Fruit fly (Drosophila melanogaster): ENCODE measurements around the gene Phlpp.
A peak's percentile ranks its signal among the peaks of the same experiment; 100 is the strongest.

Gene Phlpp

dm6 chr2L:19011895-19012645, 46.9 kb upstream of the Phlpp start (continued):
- no peak for TF ChIP-seq Dll (GFP tag; IDR thresholded peaks at IDR 0.05; ENCODE audit: partially characterized antibody)
- TF ChIP-seq CG18599 (GFP tag; optimal IDR thresholded peaks at IDR 0.05): peak; percentile 96
- TF ChIP-seq Atf6 (GFP tag; IDR thresholded peaks at IDR 0.05): peak; percentile 92
- peak; percentile 85 for TF ChIP-seq CG1603 (tag; optimal IDR thresholded peaks at IDR 0.05)
- TF ChIP-seq CG18476 (GFP tag; optimal IDR thresholded peaks at IDR 0.05): peak; percentile 73
- peak; percentile 81 for TF ChIP-seq CG12391 (tag; optimal IDR thresholded peaks at IDR 0.05)
- TF ChIP-seq Bgb (GFP tag; IDR thresholded peaks at IDR 0.05; ENCODE audit: partially characterized antibody): peak; percentile 21; the same call in 1 of the 2 replicates
- TF ChIP-seq chif (GFP tag; optimal IDR thresholded peaks at IDR 0.05): peak; percentile 58 to 73
- peak; percentile 86 for TF ChIP-seq E2f1 (GFP tag; IDR thresholded peaks at IDR 0.05)
- no peak for TF ChIP-seq usp (GFP tag; optimal IDR thresholded peaks at IDR 0.05)
- TF ChIP-seq en (GFP tag; optimal IDR thresholded peaks at IDR 0.05): no peak
- TF ChIP-seq lov (optimal IDR thresholded peaks at IDR 0.05): no peak
- TF ChIP-seq lov (GFP tag; IDR thresholded peaks at IDR 0.05): 0 out of 3 replicates have a peak, but pooled peaks have one; percentile 41
- peak; percentile 34 for TF ChIP-seq nerfin-1 (tag; optimal IDR thresholded peaks at IDR 0.05)
- TF ChIP-seq CG14014 (GFP tag; IDR thresholded peaks at IDR 0.05): peak; percentile 87
- TF ChIP-seq tna (GFP tag; IDR thresholded peaks at IDR 0.05; ENCODE audit: partially characterized antibody): no peak
- no peak for TF ChIP-seq nom (GFP tag; optimal IDR thresholded peaks at IDR 0.05)
- no peak for TF ChIP-seq hb (GFP tag; IDR thresholded peaks at IDR 0.05; ENCODE audit: partially characterized antibody)
- TF ChIP-seq ems (GFP tag; optimal IDR thresholded peaks at IDR 0.05): peak; percentile 77
- peak; percentile 65 for TF ChIP-seq CG5180 (GFP tag; optimal IDR thresholded peaks at IDR 0.05)
- peak; percentile 82 for TF ChIP-seq CG9727 (GFP tag; optimal IDR thresholded peaks at IDR 0.05)
- TF ChIP-seq CG31365 (tag; optimal IDR thresholded peaks at IDR 0.05): peak; percentile 50
- no peak for TF ChIP-seq prd (optimal IDR thresholded peaks at IDR 0.05)
- peak; percentile 92 for TF ChIP-seq prd (GFP tag; IDR thresholded peaks at IDR 0.05)
- TF ChIP-seq CG7271 (tag; optimal IDR thresholded peaks at IDR 0.05): no peak
- peak; percentile 83 for TF ChIP-seq CG9609 (GFP tag; optimal IDR thresholded peaks at IDR 0.05)
- TF ChIP-seq Lpt (GFP tag; optimal IDR thresholded peaks at IDR 0.05): no peak
- TF ChIP-seq dm (GFP tag; optimal IDR thresholded peaks at IDR 0.05): peak; percentile 54
- TF ChIP-seq wor (GFP tag; IDR thresholded peaks at IDR 0.05): peak; percentile 74
- no peak for TF ChIP-seq CG14860 (GFP tag; IDR thresholded peaks at IDR 0.05; ENCODE audit: partially characterized antibody)
- peak; percentile 81 for TF ChIP-seq CG30403 (GFP tag; optimal IDR thresholded peaks at IDR 0.05)
- TF ChIP-seq bab2 (GFP tag; optimal IDR thresholded peaks at IDR 0.05): peak; percentile 86
- TF ChIP-seq lmd (GFP tag; IDR thresholded peaks at IDR 0.05): peak; percentile 88
- peak; percentile 75 for TF ChIP-seq fd96Cb (tag; optimal IDR thresholded peaks at IDR 0.05)
- TF ChIP-seq CG2129 (GFP tag; IDR thresholded peaks at IDR 0.05; ENCODE audit: partially characterized antibody): no peak
- TF ChIP-seq Six4 (GFP tag; optimal IDR thresholded peaks at IDR 0.05): peak; percentile 47
- peak; percentile 74 for TF ChIP-seq CG9932 (GFP tag; IDR thresholded peaks at IDR 0.05)
- TF ChIP-seq Lhr (GFP tag; optimal IDR thresholded peaks at IDR 0.05): peak; percentile 16
- peak; percentile 77 for TF ChIP-seq pb (GFP tag; optimal IDR thresholded peaks at IDR 0.05)
- peak; percentile 65 for TF ChIP-seq CG11398 (GFP tag; optimal IDR thresholded peaks at IDR 0.05)
- TF ChIP-seq Xrp1 (GFP tag; IDR thresholded peaks at IDR 0.05): peak; percentile 84
- peak; percentile 89 for TF ChIP-seq vvl (GFP tag; IDR thresholded peaks at IDR 0.05)
- TF ChIP-seq Ptx1 (GFP tag; IDR thresholded peaks at IDR 0.05): peak; percentile 91
- TF ChIP-seq CG10209 (GFP tag; optimal IDR thresholded peaks at IDR 0.05): peak; percentile 82
- peak; percentile 69 for TF ChIP-seq tin (GFP tag; optimal IDR thresholded peaks at IDR 0.05)
- TF ChIP-seq CG2116 (GFP tag; optimal IDR thresholded peaks at IDR 0.05): peak; percentile 22
- no peak for TF ChIP-seq CG7745 (tag; optimal IDR thresholded peaks at IDR 0.05)
- peak; percentile 60 for TF ChIP-seq crc (GFP tag; optimal IDR thresholded peaks at IDR 0.05)
- peak; percentile 77 for TF ChIP-seq Pdp1 (GFP tag; optimal IDR thresholded peaks at IDR 0.05)

All from whole organism, embryonic.